Worm (Caenorhabditis elegans): ENCODE measurements around the gene R07E5.7.

Gene R07E5.7

ce11 chrIII:4435262-4435661, 16.3 kb upstream of the R07E5.7 start:
- TF ChIP-seq ceh-20 (GFP tag; IDR thresholded peaks at IDR 0.05) (no peak), ztf-11 (tag; optimal IDR thresholded peaks at IDR 0.05) (no peak), Y75B8A.6 (GFP tag; IDR thresholded peaks at IDR 0.05) (no peak), madf-5 (GFP tag; IDR thresholded peaks at IDR 0.05) (no peak), nhr-237 (tag; optimal IDR thresholded peaks at IDR 0.05) (no peak), aha-1 (tag) (peak; percentile 82), ces-1 (GFP tag; optimal IDR thresholded peaks at IDR 0.05) (no peak), dmd-8 (GFP tag; IDR thresholded peaks at IDR 0.05) (peak; percentile 34; the same call in 1 of the 2 replicates), dmd-9 (GFP tag; IDR thresholded peaks at IDR 0.05) (peak; percentile 63; the same call in 1 of the 2 replicates), gei-8 (GFP tag; optimal IDR thresholded peaks at IDR 0.05) (no peak), aly-2 (tag; optimal IDR thresholded peaks at IDR 0.05) (no peak), ctbp-1 (GFP tag; IDR thresholded peaks at IDR 0.05) (no peak), unc-39 (tag; optimal IDR thresholded peaks at IDR 0.05) (no peak), mes-2 (tag; optimal IDR thresholded peaks at IDR 0.05; ENCODE audit: poor library complexity, severe bottlenecking) (no peak), tag-97 (GFP tag; IDR thresholded peaks at IDR 0.05) (no peak), pha-4 (GFP tag; IDR thresholded peaks at IDR 0.05) (no peak), pha-4 (tag; optimal IDR thresholded peaks at IDR 0.05) (no peak), unc-130 (GFP tag; optimal IDR thresholded peaks at IDR 0.05) (no peak), mxl-2 (GFP tag; conservative IDR thresholded peaks at IDR 0.05) (no peak), hif-1 (tag; optimal IDR thresholded peaks at IDR 0.05) (no peak)

ce11 chrIII:4434294-4434781, 15.4 kb upstream of the R07E5.7 start, which contains the start of gene C28A5.1:
Gene C28A5.1, minus strand, starts transcription at chrIII:4434344.
- TF ChIP-seq nhr-237 (tag; optimal IDR thresholded peaks at IDR 0.05), result no peak
- peak; percentile 70 for TF ChIP-seq aha-1 (tag)
- 0 out of 2 replicates have a peak, but pooled peaks have one; percentile 6 for TF ChIP-seq dmd-9 (GFP tag; IDR thresholded peaks at IDR 0.05)
- no peak for TF ChIP-seq egl-43 (GFP tag; IDR thresholded peaks at IDR 0.05)
- peak; percentile 46; the same call in 1 of the 2 replicates for TF ChIP-seq Y48G9A.11 (GFP tag; IDR thresholded peaks at IDR 0.05)
- no peak for TF ChIP-seq dve-1 (tag; optimal IDR thresholded peaks at IDR 0.05; ENCODE audit: insufficient read depth)
- TF ChIP-seq daf-19 (GFP tag; conservative IDR thresholded peaks at IDR 0.05), result 0 out of 2 replicates have a peak, but pooled peaks have one; percentile 10
- no peak for TF ChIP-seq pha-4 (GFP tag; IDR thresholded peaks at IDR 0.05)
- TF ChIP-seq pha-4 (tag; optimal IDR thresholded peaks at IDR 0.05), result no peak
- TF ChIP-seq mes-2 (tag; optimal IDR thresholded peaks at IDR 0.05; ENCODE audit: poor library complexity, severe bottlenecking), result peak; percentile 23
- TF ChIP-seq unc-130 (GFP tag; optimal IDR thresholded peaks at IDR 0.05), result peak; percentile 79
- TF ChIP-seq F49E8.2 (tag; optimal IDR thresholded peaks at IDR 0.05; ENCODE audit: borderline replicate concordance), result peak; percentile 30

DNA sequence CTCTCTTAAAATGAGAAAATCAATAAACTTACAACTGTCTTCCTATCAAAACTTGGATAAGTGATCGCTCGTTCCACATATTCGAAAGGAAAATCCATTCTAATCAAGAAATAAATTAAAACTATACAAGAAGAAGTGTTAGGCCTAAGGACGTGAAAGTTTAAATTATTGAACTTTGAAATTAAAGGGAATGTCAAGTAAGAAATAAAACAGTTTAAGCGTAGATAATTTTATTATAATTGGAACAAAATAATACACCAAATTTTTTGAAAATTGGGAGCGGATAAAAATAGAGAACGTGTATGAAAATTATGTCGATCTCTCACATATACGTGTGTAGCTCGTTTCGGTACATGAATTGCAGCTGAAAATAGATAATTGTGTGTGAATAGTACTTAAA, 10.4 kb upstream of the R07E5.7 start, which contains the start of gene C28A5.6:
C28A5.6 (minus strand) TSS at position 101 of the 400 bp plus-strand sequence.
- TF ChIP-seq lin-15B (tag; optimal IDR thresholded peaks at IDR 0.05) (no peak), F44E2.7 (GFP tag; IDR thresholded peaks at IDR 0.05) (no peak), daf-19 (GFP tag; conservative IDR thresholded peaks at IDR 0.05) (no peak), lir-3 (tag; optimal IDR thresholded peaks at IDR 0.05) (no peak), mdl-1 (tag; optimal IDR thresholded peaks at IDR 0.05) (no peak), unc-62 (GFP tag; optimal IDR thresholded peaks at IDR 0.05 in 1 of 2) (no peak), unc-62 (tag; optimal IDR thresholded peaks at IDR 0.05) (no peak), unc-130 (GFP tag; optimal IDR thresholded peaks at IDR 0.05) (no peak), daf-8 (GFP tag; IDR thresholded peaks at IDR 0.05) (no peak), arid-1 (GFP tag; conservative IDR thresholded peaks at IDR 0.05) (no peak), ZK337.2 (GFP tag; IDR thresholded peaks at IDR 0.05) (no peak), lin-39 (tag; optimal IDR thresholded peaks at IDR 0.05) (no peak), nhr-6 (tag; optimal IDR thresholded peaks at IDR 0.05) (no peak), unc-39 (tag; optimal IDR thresholded peaks at IDR 0.05) (no peak), R02D3.7 (tag; optimal IDR thresholded peaks at IDR 0.05) (no peak), ces-1 (GFP tag; optimal IDR thresholded peaks at IDR 0.05) (no peak), Y5F2A.4 (GFP tag; optimal IDR thresholded peaks at IDR 0.05) (no peak), Y75B8A.6 (GFP tag; IDR thresholded peaks at IDR 0.05) (no peak)
